Worm (Caenorhabditis elegans) whole organism, L2 larva: ENCODE data around the gene C26B9.6.

Source experiments
- C34F6.9 ChIP-seq: fragments of 150-350 bp; optimal IDR thresholded peaks from 2 replicates; lab custom pipeline; 2014; ENCODE audit warnings: missing biosample characterization, missing genetic modification characterization
- Y55F3AM.14 ChIP-seq: fragments of 200-800 bp; sonication (Bioruptor generic); optimal IDR thresholded peaks from 2 replicates; lab custom pipeline; 2018; ENCODE audit warnings: mild to moderate bottlenecking, missing genetic modification characterization, missing compliant biosample characterization
- ZK546.5 ChIP-seq: sonication (generic microtip); optimal IDR thresholded peaks from 2 replicates; lab custom pipeline; 2017; ENCODE audit warnings: missing biosample characterization, missing genetic modification characterization
- aly-2 ChIP-seq: fragments of 150-350 bp; optimal IDR thresholded peaks from 2 replicates; lab custom pipeline; 2014; ENCODE audit warnings: missing biosample characterization, missing genetic modification characterization
- ama-1 ChIP-seq: fragments of 150-350 bp; optimal IDR thresholded peaks from 2 replicates; lab custom pipeline; 2018; ENCODE audit warnings: inconsistent platforms
- blmp-1 ChIP-seq: sonication (generic microtip); optimal IDR thresholded peaks from 2 replicates; lab custom pipeline; 2017; ENCODE audit warnings: missing genetic modification characterization, mild to moderate bottlenecking, missing compliant biosample characterization, antibody characterized with exemption, moderate library complexity; ENCODE audit not compliant: insufficient read depth
- dmd-4 ChIP-seq: sonication (generic microtip); optimal IDR thresholded peaks from 2 replicates; lab custom pipeline; 2017; ENCODE audit warnings: missing biosample characterization, missing genetic modification characterization
- egl-27 ChIP-seq: sonication (generic microtip); optimal IDR thresholded peaks from 3 replicates; lab custom pipeline; 2017; ENCODE audit warnings: missing biosample characterization, missing genetic modification reagents, missing genetic modification characterization
- elt-3 ChIP-seq: sonication (generic microtip); optimal IDR thresholded peaks from 2 replicates; lab custom pipeline; 2017; ENCODE audit warnings: missing biosample characterization, missing genetic modification characterization
- fos-1 ChIP-seq: fragments of 150-350 bp; optimal IDR thresholded peaks from 2 replicates; lab custom pipeline; 2014; ENCODE audit warnings: missing biosample characterization, missing genetic modification characterization
- lin-11 ChIP-seq: fragments of 150-350 bp; sonication (generic microtip); optimal IDR thresholded peaks from 2 replicates; lab custom pipeline; 2014; ENCODE audit warnings: missing biosample characterization, missing genetic modification characterization, inconsistent platforms, mixed read lengths
- lin-13 ChIP-seq: fragments of 150-350 bp; optimal IDR thresholded peaks from 2 replicates; lab custom pipeline; 2014; ENCODE audit warnings: missing biosample characterization, missing genetic modification reagents, missing genetic modification characterization
- lin-39 ChIP-seq: fragments of 150-350 bp; optimal IDR thresholded peaks from 2 replicates; lab custom pipeline; 2014; ENCODE audit warnings: missing biosample characterization, missing genetic modification reagents, missing genetic modification characterization
- mbf-1 ChIP-seq: sonication (generic microtip); optimal IDR thresholded peaks from 2 replicates; lab custom pipeline; 2017; ENCODE audit warnings: missing biosample characterization, missing genetic modification characterization
- mdl-1 ChIP-seq, 2 experiments: fragments of 150-350 bp in 1 of 2; sonication (generic microtip) in 1 of 2; optimal IDR thresholded peaks; 2 replicates each; lab custom pipeline; 2017; ENCODE audit warnings: missing biosample characterization in 2 of 2, missing genetic modification characterization in 2 of 2
- nhr-129 ChIP-seq: fragments of 150-350 bp; optimal IDR thresholded peaks from 2 replicates; lab custom pipeline; 2014; ENCODE audit warnings: missing biosample characterization, missing genetic modification characterization
- nhr-21 ChIP-seq: fragments of 150-350 bp; optimal IDR thresholded peaks from 2 replicates; lab custom pipeline; 2014; ENCODE audit warnings: missing biosample characterization, missing genetic modification characterization
- nhr-23 ChIP-seq: fragments of 150-350 bp; optimal IDR thresholded peaks from 2 replicates; lab custom pipeline; 2014; ENCODE audit warnings: missing biosample characterization, missing genetic modification reagents, missing genetic modification characterization
- nhr-237 ChIP-seq: fragments of 150-350 bp; optimal IDR thresholded peaks from 2 replicates; lab custom pipeline; 2014; ENCODE audit warnings: missing biosample characterization, missing genetic modification characterization
- nhr-25 ChIP-seq: fragments of 150-350 bp; sonication (generic microtip); optimal IDR thresholded peaks from 3 replicates; lab custom pipeline; 2014; ENCODE audit warnings: missing biosample characterization, missing genetic modification characterization
- nhr-77 ChIP-seq: fragments of 150-350 bp; optimal IDR thresholded peaks from 2 replicates; lab custom pipeline; 2014; ENCODE audit warnings: missing biosample characterization, missing genetic modification characterization
- sem-4 ChIP-seq: fragments of 150-350 bp; optimal IDR thresholded peaks from 2 replicates; lab custom pipeline; 2014; ENCODE audit warnings: missing biosample characterization, missing genetic modification reagents, missing genetic modification characterization
- sma-3 ChIP-seq: sonication (generic microtip); optimal IDR thresholded peaks from 2 replicates; lab custom pipeline; 2016; ENCODE audit warnings: missing genetic modification reagents, missing genetic modification characterization, missing compliant biosample characterization
- sma-9 ChIP-seq, 2 experiments: fragments of 150-350 bp in 1 of 2; sonication (generic microtip) in 1 of 2; optimal IDR thresholded peaks; 2 replicates each; lab custom pipeline; 2014 to 2016; ENCODE audit warnings: missing genetic modification characterization in 2 of 2, mild to moderate bottlenecking in 1 of 2, missing biosample characterization in 1 of 2, missing compliant biosample characterization in 1 of 2, missing genetic modification reagents in 1 of 2, moderate library complexity in 1 of 2
- snpc-4 ChIP-seq: fragments of 150-350 bp; optimal IDR thresholded peaks from 2 replicates; lab custom pipeline; 2014; ENCODE audit warnings: missing biosample characterization, missing genetic modification characterization
- unc-39 ChIP-seq: fragments of 150-350 bp; optimal IDR thresholded peaks from 2 replicates; lab custom pipeline; 2014; ENCODE audit warnings: missing biosample characterization, missing genetic modification characterization
- unc-55 ChIP-seq: fragments of 150-350 bp; sonication (generic microtip); optimal IDR thresholded peaks from 3 replicates; lab custom pipeline; 2014; ENCODE audit warnings: missing biosample characterization, missing genetic modification reagents, missing genetic modification characterization
- unc-62 ChIP-seq: fragments of 150-350 bp; optimal IDR thresholded peaks from 2 replicates; lab custom pipeline; 2014; ENCODE audit warnings: missing biosample characterization, missing genetic modification reagents, missing genetic modification characterization
- zag-1 ChIP-seq: fragments of 150-350 bp; optimal IDR thresholded peaks from 2 replicates; lab custom pipeline; 2014; ENCODE audit warnings: missing biosample characterization, missing genetic modification characterization
- ztf-11 ChIP-seq: sonication (generic microtip); optimal IDR thresholded peaks from 2 replicates; lab custom pipeline; 2017; ENCODE audit warnings: missing biosample characterization, missing genetic modification characterization
- ztf-4 ChIP-seq: fragments of 150-350 bp; optimal IDR thresholded peaks from 2 replicates; lab custom pipeline; 2014; ENCODE audit warnings: missing biosample characterization, missing genetic modification characterization

Gene C26B9.6

ce11 chrX:5347856-5348255, 12.6 kb upstream of the C26B9.6 start:
- TF ChIP-seq zag-1 (tag; lab: Kevin White, UChicago) (peak; percentile 13), ztf-4 (tag; lab: Kevin White, UChicago) (no peak), Y55F3AM.14 (GFP tag; lab: Kevin White, UChicago) (no peak)

DNA sequence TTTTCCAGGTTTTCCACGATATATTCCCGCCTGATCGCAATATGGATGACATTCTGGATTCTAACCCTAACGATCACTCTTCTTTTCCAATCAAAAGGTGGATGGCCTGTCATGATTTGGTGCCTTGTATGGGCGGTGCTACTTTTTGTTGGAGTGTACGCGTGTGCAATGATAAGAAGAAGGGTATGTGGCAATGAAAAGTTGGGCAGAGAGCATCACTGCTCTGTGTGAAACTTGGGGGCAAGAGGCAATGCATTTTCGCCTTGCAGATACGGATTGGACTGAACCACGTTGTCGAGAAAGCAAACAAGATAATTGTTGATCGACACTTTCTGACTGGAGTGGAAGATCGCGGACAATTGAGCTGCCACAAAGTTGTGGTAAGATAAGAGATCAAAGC, 11.0 kb upstream of the C26B9.6 start:
- peak; percentile 10 for TF ChIP-seq fos-1 (tag; lab: Kevin White, UChicago)
- no peak for TF ChIP-seq nhr-237 (tag; lab: Kevin White, UChicago)

DNA sequence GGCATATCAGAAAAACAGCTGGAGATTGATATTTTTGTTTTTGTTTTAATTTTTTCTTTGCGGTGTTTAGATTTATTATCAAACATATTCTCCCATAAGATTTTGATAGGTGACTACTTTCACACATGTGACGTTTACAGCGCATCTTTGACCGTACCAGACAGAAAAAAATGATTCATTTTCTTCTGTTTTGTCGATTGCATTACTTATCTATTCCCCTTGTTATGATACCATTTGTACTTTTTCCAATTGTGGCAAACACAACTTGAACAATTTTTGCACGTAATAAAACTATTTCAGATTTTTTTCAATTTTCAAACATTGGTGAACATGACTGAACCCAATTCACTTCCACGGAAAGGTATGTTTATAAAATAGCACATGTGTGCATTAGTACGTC, 9.0 kb upstream of the C26B9.6 start, which contains the start of gene C26B9.1:
C26B9.1 (plus strand) TSS at position 301 of the 400 bp plus-strand sequence.
- TF ChIP-seq sma-9 (GFP tag; optimal IDR thresholded peaks at IDR 0.05; lab: Kevin White, UChicago): peak; percentile 24
- TF ChIP-seq sma-9 (tag; optimal IDR thresholded peaks at IDR 0.05; lab: Kevin White, UChicago): no peak
- TF ChIP-seq Y55F3AM.14 (GFP tag; lab: Kevin White, UChicago): no peak
- TF ChIP-seq C34F6.9: peak; percentile 14
- TF ChIP-seq, all 48 proteins: peak for 2

ce11 chrX:5342007-5342406, 6.7 kb upstream of the C26B9.6 start, which contains the start of gene C26B9.7:
Gene C26B9.7, plus strand, starts transcription at chrX:5342307.
- TF ChIP-seq snpc-4 (tag; lab: Kevin White, UChicago) (no peak), elt-3 (tag; lab: Kevin White, UChicago) (no peak), nhr-25 (no peak), unc-62 (no peak)

DNA sequence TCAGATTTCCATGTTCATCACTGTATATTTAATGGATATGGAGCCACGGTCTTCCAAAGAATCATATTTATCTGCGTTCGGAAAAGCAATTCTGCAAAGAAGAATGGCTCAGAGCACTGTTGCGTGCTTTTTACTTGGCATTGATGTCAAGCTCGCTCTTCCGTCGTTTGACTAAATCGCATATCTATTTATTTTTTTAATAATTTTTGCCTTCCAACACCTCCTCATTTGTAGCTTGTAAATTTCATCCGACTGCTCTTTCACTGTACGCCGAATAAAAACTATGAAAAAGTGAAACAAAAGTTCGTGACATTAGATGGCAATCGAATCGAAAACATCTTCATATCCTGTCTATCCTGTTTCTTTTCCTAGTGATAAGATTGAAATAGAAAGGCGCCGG, 4.6 kb upstream of the C26B9.6 start, which contains the start of gene C26B9.2:
C26B9.2 (plus strand) TSS at position 301 of the 400 bp plus-strand sequence.
- no peak for TF ChIP-seq dmd-4 (tag; lab: Kevin White, UChicago)
- no peak for TF ChIP-seq lin-39 (tag; lab: Kevin White, UChicago)
- TF ChIP-seq unc-55 (GFP tag; lab: Kevin White, UChicago): no peak
- TF ChIP-seq nhr-25: no peak
- no peak for TF ChIP-seq nhr-23
- no peak for TF ChIP-seq nhr-77
- no peak for TF ChIP-seq lin-13 (GFP tag; lab: Kevin White, UChicago)
- no peak for TF ChIP-seq lin-11 (tag; lab: Kevin White, UChicago)
- no peak for TF ChIP-seq mdl-1 (tag; optimal IDR thresholded peaks at IDR 0.05; lab: Kevin White, UChicago)
- no peak for TF ChIP-seq mbf-1
- no peak for TF ChIP-seq nhr-129 (tag; lab: Kevin White, UChicago)
- TF ChIP-seq Y55F3AM.14 (GFP tag; lab: Kevin White, UChicago): no peak
- no peak for TF ChIP-seq unc-39 (tag; lab: Kevin White, UChicago)
- no peak for TF ChIP-seq sem-4 (tag; lab: Kevin White, UChicago)
- TF ChIP-seq ama-1 (lab: Kevin White, UChicago): no peak
- TF ChIP-seq aly-2 (tag; lab: Kevin White, UChicago): no peak

DNA sequence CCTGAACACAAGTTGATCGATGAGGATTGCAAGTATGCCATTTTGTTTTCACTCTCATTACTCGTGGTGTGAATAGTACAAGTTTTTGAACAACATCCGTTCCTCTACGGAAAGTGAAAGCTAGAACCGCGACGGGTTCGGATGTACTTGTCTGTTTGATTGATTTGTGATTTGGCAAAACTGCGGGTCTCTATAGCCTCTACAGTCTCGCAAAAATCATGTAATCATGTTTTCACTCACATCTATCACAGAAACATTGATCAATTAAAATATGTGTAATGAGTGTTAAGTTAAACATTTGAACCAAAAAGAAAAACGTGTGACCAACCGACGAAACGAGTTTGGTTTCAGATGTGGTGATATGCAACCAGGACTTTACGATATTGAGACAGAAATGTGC, 4.1 kb upstream of the C26B9.6 start:
- TF ChIP-seq unc-62 (peak; percentile 9), fos-1 (tag; lab: Kevin White, UChicago) (no peak), blmp-1 (tag; lab: Kevin White, UChicago) (peak; percentile 94), ztf-11 (tag; lab: Kevin White, UChicago) (no peak), nhr-21 (tag; lab: Kevin White, UChicago) (peak; percentile 17), sma-9 (GFP tag; optimal IDR thresholded peaks at IDR 0.05; lab: Kevin White, UChicago) (peak; percentile 45), sma-9 (tag; optimal IDR thresholded peaks at IDR 0.05; lab: Kevin White, UChicago) (no peak), egl-27 (tag; lab: Kevin White, UChicago) (peak; percentile 15), sma-3 (peak; percentile 16), lin-11 (tag; lab: Kevin White, UChicago) (no peak), nhr-25 (peak; percentile 69)

DNA sequence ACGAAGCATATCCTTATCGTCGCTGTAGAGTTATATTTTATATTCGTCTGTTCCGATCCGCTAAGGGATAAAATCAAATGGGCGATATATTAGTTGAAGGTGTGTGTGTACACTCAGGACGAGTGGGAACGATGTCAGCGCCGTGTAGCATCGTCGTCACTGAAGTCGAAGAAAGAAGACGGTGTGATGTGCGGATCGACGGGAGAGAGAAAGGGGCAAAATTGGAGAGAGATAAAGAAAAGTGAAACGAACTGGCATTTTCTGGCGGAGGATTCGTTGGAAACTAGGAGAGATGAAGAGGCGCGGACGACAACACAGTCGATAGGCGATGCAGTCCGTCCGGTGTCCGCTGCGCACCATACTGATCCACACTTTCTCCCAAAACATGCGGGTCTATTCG, 2.7 kb upstream of the C26B9.6 start, which contains the start of gene C26B9.3:
C26B9.3 (plus strand) TSS at position 343 of the 400 bp plus-strand sequence.
- no peak for TF ChIP-seq mbf-1
- no peak for TF ChIP-seq ZK546.5
- TF ChIP-seq ztf-4 (tag; lab: Kevin White, UChicago): no peak
- peak; percentile 24 for TF ChIP-seq nhr-21 (tag; lab: Kevin White, UChicago)
- peak; percentile 87 for TF ChIP-seq blmp-1 (tag; lab: Kevin White, UChicago)
- TF ChIP-seq ama-1 (lab: Kevin White, UChicago): no peak
- TF ChIP-seq fos-1 (tag; lab: Kevin White, UChicago): peak; percentile 14
